Worm (Caenorhabditis elegans) whole organism, young adult: Measurements from ENCODE around the gene F23F1.6.

ENCODE experiments used
- B0261.1 ChIP-seq: sonication (generic microtip); optimal IDR thresholded peaks from 2 replicates; lab custom pipeline; 2016; ENCODE audit warnings: mild to moderate bottlenecking, missing genetic modification characterization, moderate library complexity, missing compliant biosample characterization
- ama-1 ChIP-seq, 3 experiments: fragments of 150-350 bp in 1 of 3; sonication (generic microtip) in 2 of 3; optimal IDR thresholded peaks; 2 replicates each; lab custom pipeline; 2014 to 2018; ENCODE audit warnings: missing biosample characterization in 2 of 3, missing genetic modification characterization in 2 of 3, missing genetic modification reagents in 2 of 3
- him-1 ChIP-seq: sonication (generic microtip); optimal IDR thresholded peaks from 2 replicates; lab custom pipeline; 2016; ENCODE audit warnings: missing genotype, missing genetic modification reagents, missing genetic modification characterization, missing compliant biosample characterization
- hlh-26 ChIP-seq: fragments of 200-800 bp; sonication (Bioruptor generic); conservative IDR thresholded peaks from 2 replicates; pipeline ENCODE4 v1.3.6; 2022; ENCODE audit warnings: missing genetic modification reagents, missing genetic modification characterization, missing compliant biosample characterization
- hmg-20 ChIP-seq: fragments of 200-800 bp; sonication (Bioruptor generic); IDR thresholded peaks from 2 replicates; pipeline ENCODE4 v1.3.6; 2022; ENCODE audit warnings: missing genetic modification reagents, missing genetic modification characterization, missing compliant biosample characterization
- let-607 ChIP-seq, 2 experiments: fragments of 200-800 bp in 1 of 2; sonication (Bioruptor generic) in 1 of 2; sonication (generic microtip) in 1 of 2; optimal IDR thresholded peaks; 2 replicates each; lab custom pipeline; 2016 to 2018; ENCODE audit warnings: mild to moderate bottlenecking in 2 of 2, missing compliant biosample characterization in 2 of 2, missing genetic modification characterization in 2 of 2, moderate library complexity in 2 of 2, missing genotype in 1 of 2
- lsy-27 ChIP-seq: sonication (generic microtip); optimal IDR thresholded peaks from 2 replicates; lab custom pipeline; 2017; ENCODE audit warnings: missing genetic modification characterization, mild to moderate bottlenecking, missing compliant biosample characterization, antibody characterized with exemption, missing genotype, borderline replicate concordance; ENCODE audit not compliant: insufficient read depth
- nfya-1 ChIP-seq: sonication (generic microtip); optimal IDR thresholded peaks from 2 replicates; lab custom pipeline; 2017; ENCODE audit warnings: antibody characterized with exemption, missing compliant biosample characterization, missing genetic modification characterization, borderline replicate concordance; ENCODE audit not compliant: insufficient read depth
- nfyb-1 ChIP-seq: fragments of 200-800 bp; sonication (Bioruptor generic); IDR thresholded peaks from 2 replicates; pipeline ENCODE4 v1.3.6; 2022; ENCODE audit warnings: missing genetic modification reagents, missing genetic modification characterization, missing compliant biosample characterization
- pha-4 ChIP-seq: fragments of 150-350 bp; sonication (generic microtip); optimal IDR thresholded peaks from 2 replicates; lab custom pipeline; 2014; ENCODE audit warnings: missing biosample characterization, missing genetic modification reagents, missing genetic modification characterization
- snpc-4 ChIP-seq, 5 experiments: fragments of 150-350 bp in 1 of 5; sonication (generic microtip) in 4 of 5; optimal IDR thresholded peaks; 2 replicates each; lab custom pipeline; 2014 to 2018; ENCODE audit warnings: missing genetic modification characterization in 5 of 5, missing biosample characterization in 3 of 5, antibody characterized with exemption in 2 of 5, mild to moderate bottlenecking in 2 of 5, missing compliant biosample characterization in 2 of 5, missing genotype in 2 of 5, moderate library complexity in 2 of 5, missing genetic modification reagents in 1 of 5
- tbp1 ChIP-seq: fragments of 200-800 bp; sonication (Bioruptor generic); optimal IDR thresholded peaks from 2 replicates; lab custom pipeline; 2018; ENCODE audit warnings: mild to moderate bottlenecking, missing genetic modification characterization, missing compliant biosample characterization

- TF ChIP-seq him-1 (tag; lab: Kevin White, UChicago) = no peak
- TF ChIP-seq B0261.1 = no peak
- TF ChIP-seq hlh-26 (GFP tag; lab: Robert Waterston, UW) = no peak
- no peak for TF ChIP-seq snpc-4 (GFP tag; optimal IDR thresholded peaks at IDR 0.05; lab: Kevin White, UChicago)
- no peak for TF ChIP-seq snpc-4 (tag; optimal IDR thresholded peaks at IDR 0.05; lab: Kevin White, UChicago)
- TF ChIP-seq nfya-1 (tag; lab: Kevin White, UChicago) = no peak
- no peak for TF ChIP-seq ama-1 (optimal IDR thresholded peaks at IDR 0.05; lab: Kevin White, UChicago)
- no peak for TF ChIP-seq ama-1 (GFP tag; optimal IDR thresholded peaks at IDR 0.05; lab: Kevin White, UChicago)
- no peak for TF ChIP-seq hmg-20 (GFP tag; lab: Robert Waterston, UW)
- no peak for TF ChIP-seq pha-4
- TF ChIP-seq tbp1 (GFP tag; lab: Kevin White, UChicago) = no peak
- no peak for TF ChIP-seq lsy-27 (tag; lab: Kevin White, UChicago)
- no peak for TF ChIP-seq nfyb-1 (GFP tag; lab: Robert Waterston, UW)
- TF ChIP-seq let-607 (tag; optimal IDR thresholded peaks at IDR 0.05; lab: Kevin White, UChicago) = no peak
These were observed 42.1 kb upstream of the F23F1.6 start, which contains the start of gene C23H3.9 for ce11 chrII:79166-79565.
